Worm (Caenorhabditis elegans) whole organism, L3 larva: ENCODE results near the gene spo-11.
A peak's percentile ranks its signal among the peaks of the same experiment; 100 is the strongest.

Experiments
- R02D3.7 ChIP-seq: fragments of 150-350 bp; optimal IDR thresholded peaks from 2 replicates; lab custom pipeline; 2014; ENCODE audit warnings: missing biosample characterization, missing genetic modification characterization
- ZK546.5 ChIP-seq: sonication (generic microtip); optimal IDR thresholded peaks from 2 replicates; lab custom pipeline; 2017; ENCODE audit warnings: missing biosample characterization, missing genetic modification characterization
- aly-2 ChIP-seq: fragments of 150-350 bp; optimal IDR thresholded peaks from 2 replicates; lab custom pipeline; 2014; ENCODE audit warnings: missing biosample characterization, missing genetic modification characterization
- ama-1 ChIP-seq: fragments of 150-350 bp; optimal IDR thresholded peaks from 2 replicates; lab custom pipeline; 2018
- ceh-16 ChIP-seq: sonication (generic microtip); optimal IDR thresholded peaks from 2 replicates; lab custom pipeline; 2017; ENCODE audit warnings: missing biosample characterization, missing genetic modification characterization
- ceh-28 ChIP-seq: fragments of 150-350 bp; optimal IDR thresholded peaks from 2 replicates; lab custom pipeline; 2014; ENCODE audit warnings: missing biosample characterization, missing genetic modification reagents, missing genetic modification characterization
- ceh-82 ChIP-seq: fragments of 150-350 bp; optimal IDR thresholded peaks from 2 replicates; lab custom pipeline; 2014; ENCODE audit warnings: missing biosample characterization, missing genetic modification characterization
- ceh-9 ChIP-seq: sonication (generic microtip); optimal IDR thresholded peaks from 2 replicates; lab custom pipeline; 2018; ENCODE audit warnings: missing biosample characterization, missing genetic modification characterization
- egl-5 ChIP-seq: fragments of 150-350 bp; optimal IDR thresholded peaks from 2 replicates; lab custom pipeline; 2017; ENCODE audit warnings: missing biosample characterization, missing genetic modification reagents, missing genetic modification characterization, inconsistent platforms
- elt-3 ChIP-seq, 3 experiments: fragments of 150-350 bp in 1 of 3; sonication (generic microtip) in 2 of 3; optimal IDR thresholded peaks; 2 replicates in 2 of 3; 4 replicates in 1 of 3; lab custom pipeline; 2014 to 2017; ENCODE audit warnings: missing biosample characterization in 3 of 3, missing genetic modification characterization in 3 of 3
- fkh-10 ChIP-seq: sonication (generic microtip); optimal IDR thresholded peaks from 2 replicates; lab custom pipeline; 2017; ENCODE audit warnings: missing biosample characterization, missing genetic modification reagents, missing genetic modification characterization
- fos-1 ChIP-seq: fragments of 150-350 bp; optimal IDR thresholded peaks from 2 replicates; lab custom pipeline; 2014; ENCODE audit warnings: missing biosample characterization, missing genetic modification characterization
- hmg-11 ChIP-seq: sonication (generic microtip); optimal IDR thresholded peaks from 2 replicates; lab custom pipeline; 2016; ENCODE audit warnings: missing genetic modification characterization, missing compliant biosample characterization
- jun-1 ChIP-seq: fragments of 150-350 bp; optimal IDR thresholded peaks from 2 replicates; lab custom pipeline; 2014; ENCODE audit warnings: missing biosample characterization, missing genetic modification reagents, missing genetic modification characterization
- lin-15B ChIP-seq: fragments of 150-350 bp; optimal IDR thresholded peaks from 2 replicates; lab custom pipeline; 2014; ENCODE audit warnings: missing biosample characterization, missing genetic modification characterization
- lin-39 ChIP-seq: fragments of 150-350 bp; optimal IDR thresholded peaks from 2 replicates; lab custom pipeline; 2018; ENCODE audit warnings: missing biosample characterization, missing genetic modification reagents, missing genetic modification characterization
- lsy-12 ChIP-seq: sonication (generic microtip); optimal IDR thresholded peaks from 2 replicates; lab custom pipeline; 2016; ENCODE audit warnings: mild to moderate bottlenecking, missing genetic modification characterization, missing compliant biosample characterization
- mdl-1 ChIP-seq: fragments of 150-350 bp; optimal IDR thresholded peaks from 2 replicates; lab custom pipeline; 2014; ENCODE audit warnings: missing biosample characterization, missing genetic modification characterization
- mml-1 ChIP-seq: fragments of 150-350 bp; sonication (generic microtip); optimal IDR thresholded peaks from 3 replicates; lab custom pipeline; 2014; ENCODE audit warnings: missing biosample characterization, missing genetic modification characterization
- nfya-1 ChIP-seq: sonication (generic microtip); optimal IDR thresholded peaks from 2 replicates; lab custom pipeline; 2017; ENCODE audit warnings: missing genetic modification characterization, mild to moderate bottlenecking, missing compliant biosample characterization, antibody characterized with exemption, moderate library complexity; ENCODE audit not compliant: insufficient read depth
- nhr-11 ChIP-seq: fragments of 150-350 bp; optimal IDR thresholded peaks from 2 replicates; lab custom pipeline; 2014; ENCODE audit warnings: missing biosample characterization, missing genetic modification characterization
- nhr-12 ChIP-seq: fragments of 150-350 bp; optimal IDR thresholded peaks from 2 replicates; lab custom pipeline; 2014; ENCODE audit warnings: missing biosample characterization, missing genetic modification characterization
- nhr-25 ChIP-seq: sonication (generic microtip); optimal IDR thresholded peaks from 2 replicates; lab custom pipeline; 2017; ENCODE audit warnings: missing biosample characterization, missing genetic modification characterization
- nhr-28 ChIP-seq: fragments of 150-350 bp; optimal IDR thresholded peaks from 2 replicates; lab custom pipeline; 2014; ENCODE audit warnings: missing biosample characterization, missing genetic modification characterization
- nhr-43 ChIP-seq: sonication (generic microtip); optimal IDR thresholded peaks from 2 replicates; lab custom pipeline; 2016; ENCODE audit warnings: mild to moderate bottlenecking, missing genetic modification characterization, missing compliant biosample characterization; ENCODE audit not compliant: poor library complexity, severe bottlenecking
- nhr-67 ChIP-seq: fragments of 150-350 bp; optimal IDR thresholded peaks from 2 replicates; lab custom pipeline; 2014; ENCODE audit warnings: missing biosample characterization, missing genetic modification characterization
- nhr-76 ChIP-seq: fragments of 150-350 bp; sonication (generic microtip); optimal IDR thresholded peaks from 5 replicates; lab custom pipeline; 2014; ENCODE audit warnings: missing biosample characterization, missing genetic modification characterization
- pha-4 ChIP-seq: fragments of 150-350 bp; optimal IDR thresholded peaks from 2 replicates; lab custom pipeline; 2014; ENCODE audit warnings: missing biosample characterization, missing genetic modification reagents, missing genetic modification characterization
- pqm-1 ChIP-seq: fragments of 150-350 bp; optimal IDR thresholded peaks from 2 replicates; lab custom pipeline; 2017; ENCODE audit warnings: missing biosample characterization, missing genetic modification characterization, inconsistent platforms
- sea-2 ChIP-seq: fragments of 150-350 bp; sonication (generic microtip); optimal IDR thresholded peaks from 4 replicates; lab custom pipeline; 2014; ENCODE audit warnings: missing biosample characterization, missing genetic modification reagents, missing genetic modification characterization
- skn-1 ChIP-seq: fragments of 150-350 bp; optimal IDR thresholded peaks from 2 replicates; lab custom pipeline; 2014; ENCODE audit warnings: missing biosample characterization, missing genetic modification characterization
- snpc-4 ChIP-seq: fragments of 150-350 bp; optimal IDR thresholded peaks from 2 replicates; lab custom pipeline; 2014; ENCODE audit warnings: missing biosample characterization, missing genetic modification characterization
- unc-39 ChIP-seq: sonication (generic microtip); optimal IDR thresholded peaks from 4 replicates; lab custom pipeline; 2017; ENCODE audit warnings: missing biosample characterization, missing genetic modification characterization
- unc-62 ChIP-seq: fragments of 150-350 bp; sonication (generic microtip); optimal IDR thresholded peaks from 4 replicates; lab custom pipeline; 2014; ENCODE audit warnings: missing biosample characterization, missing genetic modification reagents, missing genetic modification characterization
- zag-1 ChIP-seq: fragments of 150-350 bp; optimal IDR thresholded peaks from 2 replicates; lab custom pipeline; 2014; ENCODE audit warnings: missing biosample characterization, missing genetic modification characterization
- ztf-11 ChIP-seq: fragments of 150-350 bp; optimal IDR thresholded peaks from 2 replicates; lab custom pipeline; 2014; ENCODE audit warnings: missing biosample characterization, missing genetic modification characterization
- ztf-4 ChIP-seq: fragments of 150-350 bp; optimal IDR thresholded peaks from 2 replicates; lab custom pipeline; 2014; ENCODE audit warnings: missing biosample characterization, missing genetic modification characterization

The spo-11 gene

DNA sequence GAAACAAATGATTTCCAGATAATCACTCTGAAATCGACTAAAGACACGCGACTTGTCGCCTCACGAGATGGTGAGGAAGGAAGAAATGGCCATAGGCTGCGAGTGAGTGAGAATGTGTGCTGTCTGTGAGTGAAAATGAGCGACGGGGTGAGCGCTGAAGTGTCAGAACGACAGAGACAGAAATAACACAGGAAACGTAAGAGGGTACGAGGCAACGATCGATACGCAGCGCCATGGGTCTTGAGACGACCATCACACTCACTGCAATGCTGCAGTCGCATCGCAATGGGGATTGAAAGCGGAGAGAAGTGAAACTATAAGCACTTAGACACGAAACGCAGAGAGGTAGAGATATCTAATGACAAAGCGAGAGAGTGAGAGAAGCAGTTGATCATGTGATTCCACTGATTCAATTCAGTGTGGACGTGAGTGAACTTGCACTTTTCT, 41.9 kb downstream of the spo-11 start (continued):
- TF ChIP-seq pqm-1 (tag; lab: Kevin White, UChicago) (peak; percentile 41), jun-1 (tag; lab: Kevin White, UChicago) (peak; percentile 92), nhr-11 (tag; lab: Kevin White, UChicago) (peak; percentile 83), pha-4 (tag; lab: Kevin White, UChicago) (peak; percentile 88), fkh-10 (GFP tag; lab: Kevin White, UChicago) (peak; percentile 49), hmg-11 (peak; percentile 99), unc-62 (GFP tag; lab: Kevin White, UChicago) (peak; percentile 90), sea-2 (peak; percentile 21), ceh-16 (tag; lab: Kevin White, UChicago) (no peak), ama-1 (peak; percentile 89), skn-1 (tag; lab: Kevin White, UChicago) (peak; percentile 80), lin-15B (tag; lab: Kevin White, UChicago) (peak; percentile 83)

DNA sequence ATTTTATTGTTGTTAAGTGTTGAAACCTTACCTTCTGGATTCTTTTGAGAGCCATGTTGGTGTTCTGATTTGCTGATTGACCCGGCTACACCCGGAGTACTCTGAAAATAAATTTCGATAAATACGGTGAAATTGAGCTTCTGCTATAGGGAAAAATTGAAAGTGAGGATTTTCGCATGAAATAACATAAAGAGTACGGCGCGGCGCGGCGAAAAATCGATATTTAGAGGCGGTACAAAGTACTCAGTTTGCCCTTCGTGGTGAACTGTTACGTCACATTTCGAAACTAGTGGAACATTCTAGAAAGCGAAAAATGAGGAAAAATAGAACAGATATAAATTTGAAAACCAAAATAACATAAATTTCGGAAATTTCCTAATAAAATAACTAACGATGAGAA, 42.5 kb downstream of the spo-11 start, which contains the start of gene let-70:
TSS of gene let-70 (minus strand) at position 101 of the 400 bp plus-strand sequence.
- TF ChIP-seq nfya-1 (tag; lab: Kevin White, UChicago) (no peak), snpc-4 (tag; lab: Kevin White, UChicago) (no peak), nhr-67 (tag; lab: Kevin White, UChicago) (no peak), egl-5 (no peak), ama-1 (no peak), ztf-4 (tag; lab: Kevin White, UChicago) (no peak)

DNA sequence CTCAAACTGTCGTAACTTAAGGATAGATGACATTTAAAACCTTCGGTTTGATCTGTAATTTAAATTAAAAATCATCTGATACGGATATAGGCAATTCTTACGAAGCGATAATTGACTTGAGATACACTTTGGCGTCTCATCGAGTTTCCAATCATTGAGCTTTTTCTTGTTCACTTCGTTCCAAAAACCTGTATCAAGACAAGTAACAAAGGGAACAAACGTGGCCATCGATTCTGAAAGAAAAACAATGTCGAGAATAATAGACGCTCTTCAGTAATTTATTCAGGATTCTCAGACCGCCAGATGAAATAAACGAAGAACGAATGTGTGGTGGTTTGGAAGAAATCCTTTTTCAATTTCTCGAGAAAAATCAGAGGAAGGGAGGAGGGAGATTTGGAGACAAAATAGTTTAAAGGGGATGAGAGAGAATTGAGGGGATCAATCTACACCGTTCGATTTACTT, 43.8 kb downstream of the spo-11 start, which contains the start of gene atg-7:
TSS of gene atg-7 (minus strand) at position 233 of the 463 bp plus-strand sequence.
- TF ChIP-seq hmg-11: no peak
- no peak for TF ChIP-seq fos-1
- peak; percentile 18 for TF ChIP-seq lsy-12 (tag; lab: Kevin White, UChicago)
- TF ChIP-seq ama-1: peak; percentile 94
- TF ChIP-seq lin-39 (tag; lab: Kevin White, UChicago): no peak
- no peak for TF ChIP-seq ztf-4 (tag; lab: Kevin White, UChicago)
- TF ChIP-seq mml-1: no peak
- TF ChIP-seq ceh-16 (tag; lab: Kevin White, UChicago): no peak
- TF ChIP-seq unc-39 (tag; lab: Kevin White, UChicago): no peak
- no peak for TF ChIP-seq ceh-9 (tag; lab: Kevin White, UChicago)
- no peak for TF ChIP-seq elt-3 (tag; optimal IDR thresholded peaks at IDR 0.05; lab: Kevin White, UChicago)
- no peak for TF ChIP-seq R02D3.7 (tag; lab: Kevin White, UChicago)
- no peak for TF ChIP-seq aly-2 (tag; lab: Kevin White, UChicago)
- no peak for TF ChIP-seq zag-1 (tag; lab: Kevin White, UChicago)
- no peak for TF ChIP-seq ZK546.5 (tag; lab: Kevin White, UChicago)
- TF ChIP-seq snpc-4 (tag; lab: Kevin White, UChicago): no peak
- TF ChIP-seq nfya-1 (tag; lab: Kevin White, UChicago): no peak
- TF ChIP-seq egl-5: no peak
- peak; percentile 13 for TF ChIP-seq pha-4 (tag; lab: Kevin White, UChicago)
- no peak for TF ChIP-seq ztf-11 (tag; lab: Kevin White, UChicago)
- TF ChIP-seq pqm-1 (tag; lab: Kevin White, UChicago): no peak
- TF ChIP-seq nhr-67 (tag; lab: Kevin White, UChicago): no peak
- TF ChIP-seq ceh-82 (tag; lab: Kevin White, UChicago): no peak
- TF ChIP-seq, all 47 proteins: peak for 3

DNA sequence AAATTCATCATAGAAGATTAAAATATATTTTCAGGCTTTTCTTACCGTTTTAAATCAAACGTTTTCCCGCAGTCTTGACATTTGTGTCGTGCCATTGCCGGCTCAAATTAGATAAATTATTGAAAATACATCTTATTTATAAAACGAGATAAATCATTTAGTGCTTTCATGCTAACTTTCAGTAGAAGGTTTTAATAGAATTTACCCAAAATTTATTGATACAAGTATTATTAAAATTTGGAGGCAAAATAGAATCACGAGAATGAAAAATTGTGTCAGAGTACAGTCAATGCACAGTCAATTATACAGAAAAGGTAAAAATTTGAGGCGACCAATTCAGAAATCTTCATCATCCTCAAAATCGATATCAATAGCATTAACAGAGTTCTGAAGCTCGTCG, 46.2 kb downstream of the spo-11 start, which contains the start of gene Y5F2A.4:
TSS of gene Y5F2A.4 (minus strand) at position 101 of the 400 bp plus-strand sequence.
- TF ChIP-seq nhr-25 (tag; lab: Kevin White, UChicago) (no peak), nhr-67 (tag; lab: Kevin White, UChicago) (no peak), nhr-43 (no peak), lsy-12 (tag; lab: Kevin White, UChicago) (no peak), mml-1 (no peak), nhr-12 (no peak), nhr-76 (no peak), R02D3.7 (tag; lab: Kevin White, UChicago) (no peak), ceh-16 (tag; lab: Kevin White, UChicago) (no peak), elt-3 (tag; optimal IDR thresholded peaks at IDR 0.05; lab: Kevin White, UChicago) (no peak), lin-39 (tag; lab: Kevin White, UChicago) (no peak), pqm-1 (tag; lab: Kevin White, UChicago) (no peak), sea-2 (no peak), skn-1 (tag; lab: Kevin White, UChicago) (no peak), mdl-1 (no peak), ceh-28 (tag; lab: Kevin White, UChicago) (no peak), ceh-9 (tag; lab: Kevin White, UChicago) (no peak), nhr-28 (no peak)
